Fruit fly (Drosophila melanogaster) whole organism, embryonic: ENCODE results near the gene Cog1.
A peak's percentile ranks its signal among the peaks of the same experiment; 100 is the strongest.

Experiments used
- Atf-2 ChIP-seq: fragments of 200-800 bp; sonication (Bioruptor generic); optimal IDR thresholded peaks from 2 replicates; lab custom pipeline; 2016; ENCODE audit warnings: missing biosample characterization, missing genetic modification characterization
- B-H2 ChIP-seq: fragments of 200-800 bp; sonication (Bioruptor generic); optimal IDR thresholded peaks from 2 replicates; lab custom pipeline; 2018; ENCODE audit warnings: missing biosample characterization, mild to moderate bottlenecking, missing genetic modification characterization
- BEAF-32 ChIP-seq: fragments of 200-800 bp; sonication (Bioruptor generic); optimal IDR thresholded peaks from 3 replicates; lab custom pipeline; 2017; ENCODE audit warnings: missing biosample characterization, missing genetic modification characterization, mild to moderate bottlenecking, moderate library complexity, missing genetic modification reagents
- CG10431 ChIP-seq: fragments of 200-800 bp; sonication (Bioruptor generic); optimal IDR thresholded peaks from 3 replicates; lab custom pipeline; 2018; ENCODE audit warnings: missing biosample characterization, mild to moderate bottlenecking, missing genetic modification characterization
- CG10543 ChIP-seq: fragments of 200-800 bp; sonication (Bioruptor generic); optimal IDR thresholded peaks from 3 replicates; lab custom pipeline; 2017; ENCODE audit warnings: missing biosample characterization, mild to moderate bottlenecking, missing genetic modification characterization, moderate library complexity
- CG10565 ChIP-seq: fragments of 200-800 bp; sonication (Bioruptor generic); optimal IDR thresholded peaks from 3 replicates; lab custom pipeline; 2016; ENCODE audit warnings: missing biosample characterization, mild to moderate bottlenecking, missing genetic modification characterization
- CG11085 ChIP-seq: fragments of 200-800 bp; sonication (Bioruptor generic); IDR thresholded peaks from 2 replicates; pipeline ENCODE4 v1.3.6; 2022; ENCODE audit warnings: missing biosample characterization, missing genetic modification characterization
- CG11247 ChIP-seq: fragments of 200-800 bp; sonication (Bioruptor generic); IDR thresholded peaks from 2 replicates; pipeline ENCODE4 v1.3.6; 2022; ENCODE audit warnings: missing biosample characterization, missing genetic modification characterization
- CG13296 ChIP-seq: fragments of 200-800 bp; sonication (Bioruptor generic); optimal IDR thresholded peaks from 3 replicates; lab custom pipeline; 2018; ENCODE audit warnings: missing biosample characterization, mild to moderate bottlenecking, missing genetic modification characterization
- CG13775 ChIP-seq: fragments of 200-800 bp; sonication (Bioruptor generic); optimal IDR thresholded peaks from 3 replicates; lab custom pipeline; 2017; ENCODE audit warnings: missing biosample characterization, mild to moderate bottlenecking, missing genetic modification characterization
- CG1529 ChIP-seq: fragments of 200-800 bp; sonication (Bioruptor generic); optimal IDR thresholded peaks from 3 replicates; lab custom pipeline; 2018; ENCODE audit warnings: missing biosample characterization, missing genetic modification characterization
- CG17328 ChIP-seq: fragments of 200-800 bp; sonication (Bioruptor generic); IDR thresholded peaks from 2 replicates; pipeline ENCODE4 v1.3.6; 2022; ENCODE audit warnings: missing biosample characterization, missing genetic modification characterization
- CG17829 ChIP-seq: fragments of 200-800 bp; optimal IDR thresholded peaks from 2 replicates; lab custom pipeline; 2019; ENCODE audit warnings: missing biosample characterization, mild to moderate bottlenecking, missing genetic modification characterization, moderate library complexity
- CG17912 ChIP-seq: fragments of 200-800 bp; sonication (Bioruptor generic); optimal IDR thresholded peaks from 2 replicates; lab custom pipeline; 2018; ENCODE audit warnings: missing biosample characterization, mild to moderate bottlenecking, missing genetic modification characterization
- CG18011 ChIP-seq: fragments of 200-800 bp; sonication (Bioruptor generic); optimal IDR thresholded peaks from 2 replicates; lab custom pipeline; 2017; ENCODE audit warnings: missing biosample characterization, missing genetic modification characterization, mild to moderate bottlenecking, moderate library complexity, missing genotype
- CG1832 ChIP-seq: fragments of 200-800 bp; sonication (Bioruptor generic); optimal IDR thresholded peaks from 2 replicates; lab custom pipeline; 2017; ENCODE audit warnings: missing biosample characterization, mild to moderate bottlenecking, missing genetic modification characterization, inconsistent platforms
- CG2120 ChIP-seq: fragments of 200-800 bp; sonication (Bioruptor generic); optimal IDR thresholded peaks from 3 replicates; lab custom pipeline; 2016; ENCODE audit warnings: missing biosample characterization, missing genetic modification characterization
- CG2712 ChIP-seq: fragments of 200-800 bp; optimal IDR thresholded peaks from 3 replicates; lab custom pipeline; 2019; ENCODE audit warnings: missing biosample characterization, mild to moderate bottlenecking, missing genetic modification characterization, moderate library complexity
- CG31224 ChIP-seq: fragments of 200-800 bp; sonication (Bioruptor generic); IDR thresholded peaks from 2 replicates; pipeline ENCODE4 v1.3.6; 2022; ENCODE audit warnings: missing biosample characterization, missing genetic modification characterization
- CG42726 ChIP-seq: fragments of 200-800 bp; sonication (Bioruptor generic); IDR thresholded peaks from 2 replicates; pipeline ENCODE4 v1.3.6; 2022; ENCODE audit warnings: missing biosample characterization, missing genetic modification characterization; ENCODE audit not compliant: partially characterized antibody
- CG4404 ChIP-seq: fragments of 200-800 bp; sonication (Bioruptor generic); IDR thresholded peaks from 2 replicates; pipeline ENCODE4 v1.3.6; 2022; ENCODE audit warnings: missing biosample characterization, missing genetic modification characterization
- CG6791 ChIP-seq: fragments of 200-800 bp; sonication (Bioruptor generic); IDR thresholded peaks from 3 replicates; pipeline ENCODE4 v1.3.6; 2022; ENCODE audit warnings: missing biosample characterization, missing genetic modification characterization; ENCODE audit not compliant: partially characterized antibody
- CG7745 ChIP-seq: fragments of 200-800 bp; sonication (Bioruptor generic); optimal IDR thresholded peaks from 2 replicates; lab custom pipeline; 2018; ENCODE audit warnings: missing biosample characterization, mild to moderate bottlenecking, missing genetic modification characterization, moderate library complexity
- Deaf1 ChIP-seq: fragments of 200-800 bp; optimal IDR thresholded peaks from 3 replicates; lab custom pipeline; 2019; ENCODE audit warnings: missing biosample characterization, mild to moderate bottlenecking, missing genetic modification characterization, moderate library complexity
- E2f2 ChIP-seq: fragments of 200-800 bp; sonication (Bioruptor generic); IDR thresholded peaks from 2 replicates; pipeline ENCODE4 v1.3.6; 2022; ENCODE audit warnings: missing biosample characterization, missing genetic modification characterization
- Eip74EF ChIP-seq, 2 experiments: fragments of 200-800 bp in 1 of 2; fragments of >200 bp in 1 of 2; sonication (Bioruptor generic) in 1 of 2; optimal IDR thresholded peaks; 2 replicates each; lab custom pipeline; 2017 to 2019; ENCODE audit warnings: missing biosample characterization in 2 of 2, missing genetic modification characterization in 2 of 2, mild to moderate bottlenecking in 1 of 2, moderate library complexity in 1 of 2
- HHEX ChIP-seq: fragments of 200-800 bp; sonication (Bioruptor generic); optimal IDR thresholded peaks from 3 replicates; lab custom pipeline; 2017; ENCODE audit warnings: missing biosample characterization, mild to moderate bottlenecking, missing genetic modification characterization, missing genetic modification reagents
- Hey ChIP-seq: fragments of 200-800 bp; sonication (Bioruptor generic); optimal IDR thresholded peaks from 3 replicates; lab custom pipeline; 2018; ENCODE audit warnings: missing biosample characterization, mild to moderate bottlenecking, missing genetic modification characterization
- Hmx ChIP-seq: fragments of 200-800 bp; sonication (Bioruptor generic); optimal IDR thresholded peaks from 2 replicates; lab custom pipeline; 2016; ENCODE audit warnings: missing biosample characterization, missing genetic modification characterization
- Lhr ChIP-seq: fragments of 200-800 bp; sonication (Bioruptor generic); optimal IDR thresholded peaks from 3 replicates; lab custom pipeline; 2017; ENCODE audit warnings: mild to moderate bottlenecking, missing biosample characterization, missing genetic modification reagents, missing genetic modification characterization
- Mes4 ChIP-seq: fragments of 200-800 bp; sonication (Bioruptor generic); optimal IDR thresholded peaks from 2 replicates; lab custom pipeline; 2016; ENCODE audit warnings: missing biosample characterization, missing genetic modification characterization
- Ravus ChIP-seq: fragments of 200-800 bp; sonication (Bioruptor generic); IDR thresholded peaks from 2 replicates; pipeline ENCODE4 v1.3.6; 2022; ENCODE audit warnings: missing biosample characterization, missing genetic modification characterization
- amos ChIP-seq: fragments of 200-800 bp; sonication (Bioruptor generic); IDR thresholded peaks from 2 replicates; pipeline ENCODE4 v1.3.6; 2022; ENCODE audit warnings: missing biosample characterization, missing genetic modification characterization; ENCODE audit not compliant: partially characterized antibody
- ap ChIP-seq: fragments of 200-800 bp; sonication (Bioruptor generic); IDR thresholded peaks from 2 replicates; pipeline ENCODE4 v1.3.6; 2022; ENCODE audit warnings: missing biosample characterization, missing genetic modification characterization
- inv ChIP-seq: fragments of 200-800 bp; sonication (Bioruptor generic); IDR thresholded peaks from 2 replicates; pipeline ENCODE4 v1.3.6; 2022; ENCODE audit warnings: missing biosample characterization, missing genetic modification characterization; ENCODE audit not compliant: partially characterized antibody
- kah ChIP-seq: fragments of 200-800 bp; sonication (Bioruptor generic); optimal IDR thresholded peaks from 2 replicates; lab custom pipeline; 2018; ENCODE audit warnings: missing biosample characterization, mild to moderate bottlenecking, missing genetic modification characterization
- kni ChIP-seq: fragments of 200-800 bp; sonication (Bioruptor generic); optimal IDR thresholded peaks from 3 replicates; lab custom pipeline; 2017; ENCODE audit warnings: mild to moderate bottlenecking, missing biosample characterization, missing genetic modification reagents, missing genetic modification characterization
- lilli ChIP-seq: fragments of 200-800 bp; sonication (Bioruptor generic); optimal IDR thresholded peaks from 3 replicates; lab custom pipeline; 2016; ENCODE audit warnings: missing biosample characterization, missing genetic modification characterization
- lmd ChIP-seq: fragments of 200-800 bp; sonication (Bioruptor generic); IDR thresholded peaks from 2 replicates; pipeline ENCODE4 v1.3.6; 2022; ENCODE audit warnings: missing biosample characterization, missing genetic modification characterization
- mam ChIP-seq: fragments of 200-800 bp; sonication (Bioruptor generic); optimal IDR thresholded peaks from 3 replicates; lab custom pipeline; 2016; ENCODE audit warnings: missing biosample characterization, missing genetic modification characterization
- nerfin-1 ChIP-seq: fragments of 200-800 bp; sonication (Bioruptor generic); optimal IDR thresholded peaks from 3 replicates; lab custom pipeline; 2019; ENCODE audit warnings: missing biosample characterization, mild to moderate bottlenecking, missing genetic modification characterization, moderate library complexity
- peb ChIP-seq: fragments of 200-800 bp; sonication (Bioruptor generic); IDR thresholded peaks from 2 replicates; pipeline ENCODE4 v1.3.6; 2022; ENCODE audit warnings: missing biosample characterization, missing genetic modification characterization
- pita ChIP-seq: fragments of 200-800 bp; sonication (Bioruptor generic); optimal IDR thresholded peaks from 2 replicates; lab custom pipeline; 2017; ENCODE audit warnings: missing biosample characterization, mild to moderate bottlenecking, missing genetic modification characterization
- tap ChIP-seq: fragments of 200-800 bp; optimal IDR thresholded peaks from 3 replicates; lab custom pipeline; 2019; ENCODE audit warnings: missing biosample characterization, mild to moderate bottlenecking, missing genetic modification characterization, moderate library complexity
- unc-4 ChIP-seq: fragments of 200-800 bp; sonication (Bioruptor generic); IDR thresholded peaks from 2 replicates; pipeline ENCODE4 v1.3.6; 2022; ENCODE audit warnings: missing biosample characterization, missing genetic modification characterization; ENCODE audit not compliant: partially characterized antibody
- yki ChIP-seq: fragments of >200 bp; optimal IDR thresholded peaks from 3 replicates; lab custom pipeline; 2018

Gene Cog1

dm6 chr3R:12229113-12229512 is 9.6 kb upstream of the Cog1 start, which contains the start of gene CG3916:
Gene CG3916 (plus strand): TSS chr3R:12229413.
- TF ChIP-seq CG4404 (GFP tag; lab: Robert Waterston, UW) (no peak), Hmx (GFP tag; lab: Kevin White, UChicago) (no peak), CG13775 (GFP tag; lab: Kevin White, UChicago) (no peak), CG6791 (GFP tag; lab: Robert Waterston, UW) (no peak), CG17328 (GFP tag; lab: Robert Waterston, UW) (no peak), CG18011 (GFP tag; lab: Kevin White, UChicago) (no peak), lilli (GFP tag; lab: Kevin White, UChicago) (no peak), Deaf1 (no peak), CG1529 (GFP tag; lab: Kevin White, UChicago) (no peak), CG11247 (GFP tag; lab: Robert Waterston, UW) (no peak), CG10543 (no peak), CG2120 (GFP tag; lab: Kevin White, UChicago) (no peak), amos (GFP tag; lab: Robert Waterston, UW) (no peak)

DNA sequence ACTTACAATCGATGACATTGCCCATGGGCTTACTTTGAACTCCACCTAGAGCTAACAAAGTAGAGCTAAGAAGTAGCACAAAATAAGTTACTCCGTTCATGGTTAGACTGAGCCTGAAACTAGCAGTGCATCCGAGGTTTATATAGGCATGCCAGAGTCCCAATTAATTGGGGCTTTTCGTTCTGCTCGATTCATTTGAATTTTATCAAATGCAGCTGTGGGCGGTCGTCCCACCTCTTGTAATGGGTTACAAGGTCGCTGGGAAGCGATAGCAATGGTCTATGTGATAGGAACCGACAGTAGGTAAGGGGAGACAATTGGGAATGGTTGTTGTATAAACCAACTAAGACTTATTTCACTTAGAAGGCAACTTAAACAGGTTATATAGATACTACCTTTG is 6.8 kb upstream of the Cog1 start, which contains the start of gene CG12256:
Gene CG12256 (minus strand): TSS at position 101 of the 400 bp plus-strand sequence.
- no peak for TF ChIP-seq B-H2 (GFP tag; lab: Kevin White, UChicago)
- TF ChIP-seq kah (GFP tag; lab: Kevin White, UChicago) = no peak
- no peak for TF ChIP-seq Ravus (GFP tag; lab: Robert Waterston, UW)
- no peak for TF ChIP-seq CG6791 (GFP tag; lab: Robert Waterston, UW)
- TF ChIP-seq CG17912 = no peak
- TF ChIP-seq CG17829 (tag; lab: Kevin White, UChicago) = no peak
- no peak for TF ChIP-seq CG2120 (GFP tag; lab: Kevin White, UChicago)
- no peak for TF ChIP-seq Hey (tag; lab: Kevin White, UChicago)
- TF ChIP-seq Eip74EF (GFP tag; optimal IDR thresholded peaks at IDR 0.05; lab: Kevin White, UChicago) = no peak
- TF ChIP-seq CG31224 (GFP tag; lab: Robert Waterston, UW) = no peak
- no peak for TF ChIP-seq lmd
- no peak for TF ChIP-seq E2f2 (GFP tag; lab: Robert Waterston, UW)
- TF ChIP-seq Mes4 (GFP tag; lab: Kevin White, UChicago) = no peak
- TF ChIP-seq BEAF-32 = no peak
- TF ChIP-seq CG2712 = no peak
- TF ChIP-seq yki (lab: Kevin White, UChicago) = no peak
- no peak for TF ChIP-seq Atf-2 (GFP tag; lab: Kevin White, UChicago)
- no peak for TF ChIP-seq kni
- no peak for TF ChIP-seq unc-4 (GFP tag; lab: Robert Waterston, UW)
- no peak for TF ChIP-seq CG11085 (GFP tag; lab: Robert Waterston, UW)

DNA sequence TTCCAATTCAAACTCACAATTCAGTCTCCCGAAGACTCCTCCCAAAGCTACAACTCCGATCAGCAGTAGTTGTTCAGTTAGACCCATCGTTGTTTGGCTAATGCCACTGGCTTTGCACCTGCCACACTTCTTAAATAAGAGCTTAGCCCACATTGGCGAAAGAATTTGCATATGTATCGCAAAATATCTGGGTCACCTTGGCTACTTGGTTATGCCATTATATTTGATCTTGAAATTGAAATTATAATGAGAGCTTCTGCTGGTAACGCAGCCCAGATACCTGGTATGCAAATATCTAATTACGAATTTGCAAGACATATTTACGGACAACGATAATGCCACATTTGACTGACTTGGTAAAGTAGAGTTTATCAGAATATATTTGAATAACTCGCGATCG is 5.4 kb upstream of the Cog1 start, which contains the start of gene CG17404:
Gene CG17404 (minus strand): TSS at position 101 of the 400 bp plus-strand sequence.
- no peak for TF ChIP-seq CG10565 (GFP tag; lab: Kevin White, UChicago)
- TF ChIP-seq lilli (GFP tag; lab: Kevin White, UChicago) = no peak

DNA sequence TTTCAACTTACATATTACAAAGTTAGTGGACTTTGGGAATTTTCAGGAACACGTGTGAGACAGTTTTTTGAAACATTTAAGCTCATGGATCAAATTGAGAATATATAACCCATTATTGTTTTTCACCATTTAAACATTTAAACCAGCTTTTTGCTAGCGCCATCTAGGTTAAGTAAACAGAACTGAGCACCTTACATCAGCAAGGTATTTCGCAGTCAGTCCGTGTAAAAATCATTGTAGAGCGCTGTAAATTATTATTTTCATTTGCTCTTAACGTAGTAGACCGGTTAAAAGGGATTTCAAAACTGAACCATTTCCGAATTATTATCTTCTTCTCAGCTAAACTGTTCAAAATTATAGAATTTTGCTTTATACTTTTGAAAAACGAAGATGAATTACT is 2.6 kb upstream of the Cog1 start, which contains the start of gene Rsbp15:
Gene Rsbp15 (plus strand): TSS at position 295 of the 400 bp plus-strand sequence.
- TF ChIP-seq inv (GFP tag; lab: Robert Waterston, UW) = peak; percentile 36; the same call in 1 of the 2 replicates
- no peak for TF ChIP-seq CG1832
- no peak for TF ChIP-seq HHEX
- TF ChIP-seq Lhr = no peak
- no peak for TF ChIP-seq nerfin-1
- no peak for TF ChIP-seq CG10431 (GFP tag; lab: Kevin White, UChicago)
- TF ChIP-seq CG42726 (GFP tag; lab: Robert Waterston, UW) = 0 out of 2 replicates have a peak, but pooled peaks have one; percentile 48
- TF ChIP-seq ap (GFP tag; lab: Robert Waterston, UW) = no peak
- TF ChIP-seq tap (tag; lab: Kevin White, UChicago) = no peak
- TF ChIP-seq mam (GFP tag; lab: Kevin White, UChicago) = no peak
- TF ChIP-seq CG7745 (tag; lab: Kevin White, UChicago) = no peak
- TF ChIP-seq CG13296 = no peak
- no peak for TF ChIP-seq peb (GFP tag; lab: Robert Waterston, UW)
- TF ChIP-seq B-H2 (GFP tag; lab: Kevin White, UChicago) = no peak
- peak; percentile 31 for TF ChIP-seq pita
